Worm (Caenorhabditis elegans): ENCODE data around the gene C05C12.4.
"Not testable (repeated sequence)": the region's sequence is repeated elsewhere in the genome, so short reads cannot be mapped to it uniquely, and the experiment has no call there.

- TF ChIP-seq gei-8 (GFP tag; optimal IDR thresholded peaks at IDR 0.05); zag-1 (tag; optimal IDR thresholded peaks at IDR 0.05); fos-1 (tag; optimal IDR thresholded peaks at IDR 0.05); fkh-10 (GFP tag; optimal IDR thresholded peaks at IDR 0.05); arid-1 (GFP tag; conservative IDR thresholded peaks at IDR 0.05); nhr-25 (tag; optimal IDR thresholded peaks at IDR 0.05; ENCODE audit: borderline replicate concordance, insufficient read depth); T20F7.1 (GFP tag; optimal IDR thresholded peaks at IDR 0.05); ama-1 (optimal IDR thresholded peaks at IDR 0.05); lin-15B (tag; optimal IDR thresholded peaks at IDR 0.05): not testable (repeated sequence)
- TF ChIP-seq vab-7 (GFP tag; IDR thresholded peaks at IDR 0.05), result peak; percentile 65
Observed at ce11 chrIV:11198983-11199382, 48.9 kb downstream of the C05C12.4 start, which contains the start of gene R07H5.16.

Data from whole organism, L4 larva.